Worm (Caenorhabditis elegans): Measurements from ENCODE around the gene rpl-11.2.
A peak's percentile ranks its signal among the peaks of the same experiment; 100 is the strongest.

rpl-11.2 gene

DNA sequence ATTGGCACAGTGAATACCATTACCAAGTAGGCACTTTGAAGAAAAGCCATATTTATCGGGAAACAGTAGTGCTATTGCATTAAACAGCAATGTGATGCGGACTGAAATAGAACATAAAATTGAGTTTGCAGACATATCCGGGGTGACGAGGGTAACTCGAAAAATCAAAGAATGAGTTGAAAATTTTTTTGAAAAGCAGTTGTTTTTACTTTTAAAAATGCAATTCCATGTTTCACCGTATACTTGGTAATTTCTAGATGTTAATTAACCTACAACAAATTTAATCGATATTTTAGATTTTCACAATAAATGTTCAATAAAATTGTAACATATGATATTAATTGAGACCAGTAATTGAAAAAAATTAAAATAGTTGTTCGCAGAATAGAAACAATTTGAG lies 31.8 kb upstream of the rpl-11.2 start, which contains the start of gene AH9.4:
TSS of gene AH9.4 (minus strand) at position 101 of the 400 bp plus-strand sequence.
- no peak for TF ChIP-seq ceh-40 (GFP tag; IDR thresholded peaks at IDR 0.05)
- TF ChIP-seq F39B2.1 (GFP tag; IDR thresholded peaks at IDR 0.05): no peak
- TF ChIP-seq K11D2.4 (GFP tag; IDR thresholded peaks at IDR 0.05): no peak
- TF ChIP-seq bed-2 (GFP tag; IDR thresholded peaks at IDR 0.05): no peak
- TF ChIP-seq Y79H2A.3 (GFP tag; conservative IDR thresholded peaks at IDR 0.05): no peak
- TF ChIP-seq hlh-12 (tag; optimal IDR thresholded peaks at IDR 0.05): no peak
- no peak for TF ChIP-seq ccch-3 (GFP tag; optimal IDR thresholded peaks at IDR 0.05)
- no peak for TF ChIP-seq xnd-1 (tag; optimal IDR thresholded peaks at IDR 0.05)
- TF ChIP-seq ztf-3 (GFP tag; optimal IDR thresholded peaks at IDR 0.05): no peak
- no peak for TF ChIP-seq F23B12.7 (tag; optimal IDR thresholded peaks at IDR 0.05; ENCODE audit: insufficient read depth)
- TF ChIP-seq dpff-1 (tag; optimal IDR thresholded peaks at IDR 0.05): no peak
- no peak for TF ChIP-seq cebp-2 (GFP tag; IDR thresholded peaks at IDR 0.05)
- no peak for TF ChIP-seq nfyb-1 (GFP tag; IDR thresholded peaks at IDR 0.05)

ce11 chrX:2271429-2271828 lies 29.0 kb upstream of the rpl-11.2 start:
- TF ChIP-seq F22D6.2 (tag; optimal IDR thresholded peaks at IDR 0.05): no peak
- no peak for TF ChIP-seq nfya-1 (tag; optimal IDR thresholded peaks at IDR 0.05; ENCODE audit: borderline replicate concordance, insufficient read depth)
- no peak for TF ChIP-seq egl-44 (GFP tag; IDR thresholded peaks at IDR 0.05)
- TF ChIP-seq F57A8.1 (GFP tag; optimal IDR thresholded peaks at IDR 0.05): no peak
- TF ChIP-seq lin-40 (tag; optimal IDR thresholded peaks at IDR 0.05): no peak
- no peak for TF ChIP-seq attf-5 (GFP tag; optimal IDR thresholded peaks at IDR 0.05)
- no peak for TF ChIP-seq Y53F4B.3 (GFP tag; IDR thresholded peaks at IDR 0.05)
- TF ChIP-seq Y67H2A.10 (GFP tag; conservative IDR thresholded peaks at IDR 0.05): no peak
- TF ChIP-seq ama-1 (optimal IDR thresholded peaks at IDR 0.05): no peak
- TF ChIP-seq ama-1 (GFP tag; optimal IDR thresholded peaks at IDR 0.05): no peak
- TF ChIP-seq hlh-12 (tag; optimal IDR thresholded peaks at IDR 0.05): no peak
- no peak for TF ChIP-seq ccch-3 (GFP tag; optimal IDR thresholded peaks at IDR 0.05)

DNA sequence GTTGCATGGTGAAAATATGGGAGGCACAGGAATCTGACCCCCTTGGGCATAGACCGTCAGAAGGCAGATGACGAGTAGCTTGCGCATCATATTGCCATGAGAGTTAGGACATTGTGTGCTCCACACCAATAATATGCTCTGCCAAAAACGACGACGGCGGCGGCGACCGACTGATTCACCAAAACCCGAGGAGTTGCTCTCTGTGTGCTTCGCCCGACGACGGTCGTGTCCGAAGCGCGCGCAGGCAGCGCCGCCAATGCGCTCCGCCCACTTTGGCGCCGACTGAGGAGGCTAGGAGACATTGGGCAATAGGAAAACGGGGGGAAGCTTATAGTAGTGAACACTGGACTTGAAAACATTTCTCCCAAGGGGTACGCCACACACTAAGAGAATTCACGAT lies 25.5 kb upstream of the rpl-11.2 start, which contains the start of gene AH9.6:
TSS of gene AH9.6 (minus strand) at position 183 of the 400 bp plus-strand sequence.
- TF ChIP-seq attf-3 (GFP tag; conservative IDR thresholded peaks at IDR 0.05) (no peak), gei-17 (GFP tag; optimal IDR thresholded peaks at IDR 0.05) (no peak), D2030.7 (GFP tag; IDR thresholded peaks at IDR 0.05) (no peak), rpc-1 (optimal IDR thresholded peaks at IDR 0.05) (no peak), rpc-1 (tag; optimal IDR thresholded peaks at IDR 0.05) (no peak), ztf-28 (GFP tag; IDR thresholded peaks at IDR 0.05) (no peak), egrh-3 (GFP tag; IDR thresholded peaks at IDR 0.05) (peak; percentile 62; the same call in 1 of the 2 replicates), mel-28 (tag; optimal IDR thresholded peaks at IDR 0.05; ENCODE audit: borderline replicate concordance) (no peak), die-1 (tag; optimal IDR thresholded peaks at IDR 0.05) (no peak), let-607 (tag; optimal IDR thresholded peaks at IDR 0.05) (no peak), ceh-58 (GFP tag; IDR thresholded peaks at IDR 0.05) (no peak), nfyb-1 (GFP tag; IDR thresholded peaks at IDR 0.05) (0 out of 2 replicates have a peak, but pooled peaks have one; percentile 18), bed-2 (GFP tag; IDR thresholded peaks at IDR 0.05) (0 out of 2 replicates have a peak, but pooled peaks have one; percentile 52), lin-54 (GFP tag; optimal IDR thresholded peaks at IDR 0.05) (no peak), egl-18 (GFP tag; IDR thresholded peaks at IDR 0.05) (no peak), T26A5.8 (tag; optimal IDR thresholded peaks at IDR 0.05) (no peak), zim-3 (tag; optimal IDR thresholded peaks at IDR 0.05) (no peak), mes-4 (tag; optimal IDR thresholded peaks at IDR 0.05) (no peak)
